Fruit fly (Drosophila melanogaster): Measurements from ENCODE around the gene Lsd-2.
A peak's percentile ranks its signal among the peaks of the same experiment; 100 is the strongest.

The Lsd-2 gene

DNA sequence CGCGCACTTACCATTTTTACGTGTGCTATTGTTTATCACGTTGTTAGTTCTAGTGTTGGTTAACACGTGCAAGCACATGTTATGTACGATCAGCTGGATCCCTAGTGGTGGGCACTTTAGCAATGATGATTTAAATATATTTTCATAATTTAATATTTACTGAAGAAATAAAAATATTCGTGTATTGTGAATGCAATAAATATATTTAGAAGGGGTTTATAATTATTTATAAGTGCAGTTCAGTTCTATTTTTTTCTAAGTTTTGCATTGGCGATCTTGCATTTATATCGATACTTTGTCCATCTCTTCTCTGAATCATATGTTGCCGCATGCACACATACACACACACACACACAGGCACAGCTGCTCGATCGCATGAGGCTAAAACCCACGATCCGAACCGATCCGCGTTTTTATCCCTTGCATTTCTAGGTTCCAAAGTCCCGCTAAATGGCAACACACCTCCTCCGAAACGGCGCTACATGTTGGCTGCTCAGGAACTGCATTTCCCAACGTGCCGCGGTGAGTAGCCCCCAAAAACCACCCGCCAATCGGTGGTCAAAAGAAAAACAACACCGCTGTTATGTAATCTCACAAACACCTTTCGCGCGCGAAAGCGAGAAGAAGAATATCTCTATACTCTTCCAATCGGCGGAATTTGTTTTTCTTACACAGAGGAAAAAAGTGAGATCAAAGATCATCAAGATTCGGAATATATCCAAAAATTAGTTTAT is 9.9 kb upstream of the Lsd-2 start, which contains the start of the genes CG15027 and Dbct (continued):
- TF ChIP-seq al (GFP tag; IDR thresholded peaks at IDR 0.05) (peak; percentile 64), tx (GFP tag; optimal IDR thresholded peaks at IDR 0.05) (no peak), wdn (GFP tag; IDR thresholded peaks at IDR 0.05) (0 out of 2 replicates have a peak, but pooled peaks have one; percentile 30), CG5245 (GFP tag; optimal IDR thresholded peaks at IDR 0.05) (peak; percentile 16), CG7987 (GFP tag; optimal IDR thresholded peaks at IDR 0.05) (no peak), nau (GFP tag; optimal IDR thresholded peaks at IDR 0.05) (peak; percentile 13), CG12155 (GFP tag; optimal IDR thresholded peaks at IDR 0.05) (peak; percentile 63), H15 (GFP tag; IDR thresholded peaks at IDR 0.05) (0 out of 3 replicates have a peak, but pooled peaks have one; percentile 43), CG13894 (tag; optimal IDR thresholded peaks at IDR 0.05) (peak; percentile 47), disco-r (GFP tag; optimal IDR thresholded peaks at IDR 0.05) (no peak), sug (tag; optimal IDR thresholded peaks at IDR 0.05) (peak; percentile 73), CG8281 (tag; optimal IDR thresholded peaks at IDR 0.05) (peak; percentile 30), CG15696 (tag; optimal IDR thresholded peaks at IDR 0.05) (peak; percentile 74), CG2889 (GFP tag; IDR thresholded peaks at IDR 0.05) (0 out of 3 replicates have a peak, but pooled peaks have one; percentile 21), bowl (GFP tag; IDR thresholded peaks at IDR 0.05) (no peak), her (GFP tag; optimal IDR thresholded peaks at IDR 0.05) (no peak), Rfx (GFP tag; IDR thresholded peaks at IDR 0.05) (peak; percentile 72), pan (optimal IDR thresholded peaks at IDR 0.05) (no peak), pan (GFP tag; optimal IDR thresholded peaks at IDR 0.05 in 1 of 2, IDR thresholded peaks at IDR 0.05 in 1 of 2) (peak in 1 of 2 experiments; percentile 73), sna (GFP tag; IDR thresholded peaks at IDR 0.05; ENCODE audit: partially characterized antibody) (peak; percentile 80), CG12219 (GFP tag; optimal IDR thresholded peaks at IDR 0.05) (no peak), CG17568 (GFP tag; optimal IDR thresholded peaks at IDR 0.05) (no peak), ara (GFP tag; IDR thresholded peaks at IDR 0.05) (peak; percentile 56; the same call in 1 of the 2 replicates), CG18476 (GFP tag; optimal IDR thresholded peaks at IDR 0.05) (no peak), CG34224 (GFP tag; IDR thresholded peaks at IDR 0.05; ENCODE audit: partially characterized antibody) (peak; percentile 73; the same call in 2 of the 3 replicates), CG17829 (tag; optimal IDR thresholded peaks at IDR 0.05) (peak; percentile 76), cg (GFP tag; optimal IDR thresholded peaks at IDR 0.05) (peak; percentile 83), CG15073 (GFP tag; optimal IDR thresholded peaks at IDR 0.05) (no peak), CG13624 (GFP tag; optimal IDR thresholded peaks at IDR 0.05) (no peak), Ravus (GFP tag; IDR thresholded peaks at IDR 0.05) (no peak; the same call in 1 of the 2 replicates), mam (GFP tag; optimal IDR thresholded peaks at IDR 0.05) (peak; percentile 5), MTF-1 (GFP tag; optimal IDR thresholded peaks at IDR 0.05; ENCODE audit: borderline replicate concordance) (no peak), Doc2 (GFP tag; IDR thresholded peaks at IDR 0.05) (no peak), grn (GFP tag; optimal IDR thresholded peaks at IDR 0.05) (no peak), Taf1 (GFP tag; IDR thresholded peaks at IDR 0.05) (0 out of 2 replicates have a peak, but pooled peaks have one; percentile 28), CG4282 (GFP tag; optimal IDR thresholded peaks at IDR 0.05) (no peak), CG7786 (GFP tag; optimal IDR thresholded peaks at IDR 0.05) (no peak), p53 (GFP tag; optimal IDR thresholded peaks at IDR 0.05) (no peak), CG2129 (GFP tag; IDR thresholded peaks at IDR 0.05; ENCODE audit: partially characterized antibody) (peak; percentile 67), ab (GFP tag; optimal IDR thresholded peaks at IDR 0.05) (no peak), dan (GFP tag; IDR thresholded peaks at IDR 0.05) (no peak), toy (GFP tag; IDR thresholded peaks at IDR 0.05) (0 out of 2 replicates have a peak, but pooled peaks have one; percentile 15), stwl (tag; optimal IDR thresholded peaks at IDR 0.05) (peak; percentile 39), CG4360 (GFP tag; IDR thresholded peaks at IDR 0.05) (no peak), CG33557 (GFP tag; optimal IDR thresholded peaks at IDR 0.05) (peak; percentile 67), Dp (GFP tag; optimal IDR thresholded peaks at IDR 0.05) (peak; percentile 11), CG10431 (GFP tag; optimal IDR thresholded peaks at IDR 0.05) (no peak), CG7745 (tag; optimal IDR thresholded peaks at IDR 0.05) (no peak), slou (GFP tag; optimal IDR thresholded peaks at IDR 0.05) (no peak)
